Fruit fly (Drosophila melanogaster): Measurements from ENCODE around the gene CG5004.

Gene CG5004

DNA sequence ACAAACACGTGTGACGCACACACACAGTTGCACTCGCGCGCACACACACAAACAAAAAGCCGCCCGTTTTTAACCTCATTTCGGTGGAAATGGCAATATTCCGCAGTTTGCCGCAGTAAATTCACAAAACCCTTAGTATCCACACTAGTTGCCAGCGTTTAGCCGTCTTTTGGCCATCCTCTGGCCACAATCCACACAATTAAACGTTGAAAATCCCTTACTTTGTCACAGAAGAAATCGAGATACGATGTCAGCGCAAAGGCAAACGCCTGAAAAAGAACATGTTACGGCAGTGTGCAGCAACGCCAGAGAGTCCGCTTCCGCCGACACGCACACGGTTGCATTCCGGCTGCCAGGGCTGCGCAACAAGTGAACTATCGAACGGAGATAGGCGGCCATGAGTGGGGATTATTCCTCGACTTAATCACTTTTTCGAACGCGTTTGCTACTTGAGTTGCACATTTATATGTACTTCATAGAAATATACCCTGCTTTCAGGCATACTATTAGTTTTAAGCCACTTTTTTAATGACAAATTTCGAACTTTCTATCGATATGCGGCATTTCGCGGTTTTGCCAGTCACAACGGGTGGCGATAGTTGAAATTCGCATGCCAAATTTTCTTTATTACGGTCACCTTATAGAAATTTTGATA is 40.7 kb downstream of the CG5004 start, which contains the start of gene RpS5a (continued):
- TF ChIP-seq Six4 (GFP tag; optimal IDR thresholded peaks at IDR 0.05) (peak; percentile 45), chif (GFP tag; optimal IDR thresholded peaks at IDR 0.05) (peak; percentile 72 to 76), jumu (GFP tag; optimal IDR thresholded peaks at IDR 0.05) (peak; percentile 65), zfh2 (GFP tag; optimal IDR thresholded peaks at IDR 0.05) (peak; percentile 86), Max (GFP tag; optimal IDR thresholded peaks at IDR 0.05) (peak; percentile 58), eyg (GFP tag; optimal IDR thresholded peaks at IDR 0.05) (peak; percentile 73), Nf-YB (GFP tag; optimal IDR thresholded peaks at IDR 0.05) (peak; percentile 45), tx (GFP tag; optimal IDR thresholded peaks at IDR 0.05) (peak; percentile 55), ATbp (GFP tag; optimal IDR thresholded peaks at IDR 0.05) (peak; percentile 77), CG2199 (GFP tag; IDR thresholded peaks at IDR 0.05) (0 out of 3 replicates have a peak, but pooled peaks have one; percentile 38), NC2β (GFP tag; optimal IDR thresholded peaks at IDR 0.05) (peak; percentile 90), fd96Cb (tag; optimal IDR thresholded peaks at IDR 0.05) (peak; percentile 54), bigmax (GFP tag; optimal IDR thresholded peaks at IDR 0.05) (peak; percentile 98), lilli (GFP tag; optimal IDR thresholded peaks at IDR 0.05) (peak; percentile 72), ase (GFP tag; IDR thresholded peaks at IDR 0.05) (peak; percentile 63; the same call in 2 of the 3 replicates), CG3407 (GFP tag; optimal IDR thresholded peaks at IDR 0.05) (peak; percentile 82), CG6654 (GFP tag; optimal IDR thresholded peaks at IDR 0.05) (peak; percentile 58), CG12942 (GFP tag; optimal IDR thresholded peaks at IDR 0.05) (peak; percentile 69), ci (GFP tag; IDR thresholded peaks at IDR 0.05) (peak; percentile 91), exex (tag; optimal IDR thresholded peaks at IDR 0.05) (peak; percentile 28), Bgb (GFP tag; IDR thresholded peaks at IDR 0.05; ENCODE audit: partially characterized antibody) (peak; percentile 76), CG2129 (GFP tag; IDR thresholded peaks at IDR 0.05; ENCODE audit: partially characterized antibody) (peak; percentile 62), CG3995 (GFP tag; optimal IDR thresholded peaks at IDR 0.05) (peak; percentile 84), Dip3 (GFP tag; optimal IDR thresholded peaks at IDR 0.05) (peak; percentile 87), wor (GFP tag; IDR thresholded peaks at IDR 0.05) (peak; percentile 35; the same call in 1 of the 2 replicates), stwl (tag; optimal IDR thresholded peaks at IDR 0.05) (peak; percentile 55), CG11398 (GFP tag; optimal IDR thresholded peaks at IDR 0.05) (peak; percentile 77), Sry-β (GFP tag; optimal IDR thresholded peaks at IDR 0.05) (peak; percentile 53), CG15514 (GFP tag; optimal IDR thresholded peaks at IDR 0.05) (peak; percentile 87), CG7928 (GFP tag; optimal IDR thresholded peaks at IDR 0.05) (peak; percentile 89), CG16863 (GFP tag; optimal IDR thresholded peaks at IDR 0.05) (peak; percentile 79), Pdp1 (GFP tag; optimal IDR thresholded peaks at IDR 0.05) (peak; percentile 70 to 74), CG12104 (GFP tag; optimal IDR thresholded peaks at IDR 0.05) (peak; percentile 84), nerfin-1 (tag; optimal IDR thresholded peaks at IDR 0.05) (peak; percentile 72), Xrp1 (GFP tag; IDR thresholded peaks at IDR 0.05) (no peak; the same call in 1 of the 2 replicates), Lim3 (GFP tag; IDR thresholded peaks at IDR 0.05) (no peak), ssp (GFP tag; IDR thresholded peaks at IDR 0.05) (peak; percentile 56), CG2120 (GFP tag; optimal IDR thresholded peaks at IDR 0.05) (peak; percentile 65), CG17328 (GFP tag; IDR thresholded peaks at IDR 0.05) (peak; percentile 66), peb (GFP tag; IDR thresholded peaks at IDR 0.05) (no peak; the same call in 1 of the 2 replicates), CG1233 (GFP tag; optimal IDR thresholded peaks at IDR 0.05) (peak; percentile 90), CG18619 (GFP tag; optimal IDR thresholded peaks at IDR 0.05) (peak; percentile 90), tio (GFP tag; optimal IDR thresholded peaks at IDR 0.05) (no peak), zfh1 (GFP tag; IDR thresholded peaks at IDR 0.05) (peak; percentile 79), C15 (GFP tag; IDR thresholded peaks at IDR 0.05) (no peak), CG15696 (tag; optimal IDR thresholded peaks at IDR 0.05) (peak; percentile 28), Dad (GFP tag; optimal IDR thresholded peaks at IDR 0.05) (peak; percentile 75), CG15011 (GFP tag; optimal IDR thresholded peaks at IDR 0.05) (peak; percentile 86), onecut (GFP tag; IDR thresholded peaks at IDR 0.05) (peak; percentile 82), CG3281 (GFP tag; optimal IDR thresholded peaks at IDR 0.05) (peak; percentile 90)

Measured in whole organism, embryonic.